Fruit fly (Drosophila melanogaster): ENCODE measurements around the gene Wdr82.

Gene Wdr82

DNA sequence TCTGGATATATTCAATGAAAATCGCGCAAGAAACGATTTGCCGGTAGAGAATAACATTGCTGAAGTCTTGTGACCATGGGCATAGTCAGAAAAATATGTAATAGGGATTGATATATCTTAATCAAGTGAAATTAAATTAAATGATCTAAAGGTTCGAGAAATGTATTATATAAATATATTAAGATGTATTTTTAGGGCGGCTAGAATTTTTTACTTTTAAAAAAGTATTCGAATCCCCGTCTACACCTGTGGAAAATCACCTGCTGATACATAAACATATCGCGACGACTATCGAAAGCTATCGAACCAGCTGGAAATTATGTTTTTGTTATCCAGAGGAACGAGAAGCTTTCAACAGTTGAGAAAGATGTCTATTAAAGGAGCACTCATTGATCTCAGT is 2.5 kb downstream of the Wdr82 start, which contains the start of the genes CG13390 and CG17294 (continued):
- TF ChIP-seq pnt (GFP tag; optimal IDR thresholded peaks at IDR 0.05), result peak; percentile 93
- peak; percentile 99 for TF ChIP-seq Oaz (GFP tag; IDR thresholded peaks at IDR 0.05)
- peak; percentile 99 for TF ChIP-seq bowl (GFP tag; IDR thresholded peaks at IDR 0.05)
- peak; percentile 68 for TF ChIP-seq CG16813 (GFP tag; IDR thresholded peaks at IDR 0.05; ENCODE audit: partially characterized antibody)
- peak; percentile 100 for TF ChIP-seq unpg (GFP tag; optimal IDR thresholded peaks at IDR 0.05)
- peak; percentile 100 for TF ChIP-seq esg (GFP tag; conservative IDR thresholded peaks at IDR 0.05)
- TF ChIP-seq Atf6 (GFP tag; IDR thresholded peaks at IDR 0.05), result peak; percentile 100
- peak; percentile 99 for TF ChIP-seq ind (GFP tag; optimal IDR thresholded peaks at IDR 0.05)
- peak; percentile 98 for TF ChIP-seq CG30431 (GFP tag; optimal IDR thresholded peaks at IDR 0.05)
- TF ChIP-seq lilli (GFP tag; optimal IDR thresholded peaks at IDR 0.05), result peak; percentile 99
- peak; percentile 96 to 100 for TF ChIP-seq Hr51 (GFP tag; optimal IDR thresholded peaks at IDR 0.05)
- TF ChIP-seq Dip3 (GFP tag; optimal IDR thresholded peaks at IDR 0.05), result peak; percentile 95
- TF ChIP-seq CkIIα-i1 (GFP tag; IDR thresholded peaks at IDR 0.05), result peak; percentile 98
- peak; percentile 100 for TF ChIP-seq tgo (GFP tag; IDR thresholded peaks at IDR 0.05)
- TF ChIP-seq CG15601 (tag; optimal IDR thresholded peaks at IDR 0.05), result peak; percentile 99
- peak; percentile 98 for TF ChIP-seq exex (tag; optimal IDR thresholded peaks at IDR 0.05)
- TF ChIP-seq sens (GFP tag), result peak; percentile 99
- TF ChIP-seq HLH54F (GFP tag; optimal IDR thresholded peaks at IDR 0.05), result peak; percentile 95
- peak; percentile 99 for TF ChIP-seq CG12942 (GFP tag; optimal IDR thresholded peaks at IDR 0.05)
- peak; percentile 99 for TF ChIP-seq GATAe (GFP tag; conservative IDR thresholded peaks at IDR 0.05)
- TF ChIP-seq CG9817 (tag; optimal IDR thresholded peaks at IDR 0.05), result peak; percentile 100
- peak; percentile 99 for TF ChIP-seq CG5953 (GFP tag; IDR thresholded peaks at IDR 0.05)
- TF ChIP-seq CG8089 (GFP tag; optimal IDR thresholded peaks at IDR 0.05), result peak; percentile 81
- peak; percentile 99 for TF ChIP-seq ken (GFP tag; IDR thresholded peaks at IDR 0.05)
- peak; percentile 99 for TF ChIP-seq CG10209 (GFP tag; optimal IDR thresholded peaks at IDR 0.05)
- TF ChIP-seq kay (GFP tag; optimal IDR thresholded peaks at IDR 0.05), result peak; percentile 99
- TF ChIP-seq gce (GFP tag; IDR thresholded peaks at IDR 0.05), result peak; percentile 100
- TF ChIP-seq CG12659 (GFP tag; optimal IDR thresholded peaks at IDR 0.05), result peak; percentile 100
- peak; percentile 99 for TF ChIP-seq Hand (GFP tag; optimal IDR thresholded peaks at IDR 0.05)
- peak; percentile 99 for TF ChIP-seq CG13775 (GFP tag; optimal IDR thresholded peaks at IDR 0.05)
- TF ChIP-seq hb (GFP tag; IDR thresholded peaks at IDR 0.05; ENCODE audit: partially characterized antibody), result peak; percentile 37; the same call in 1 of the 3 replicates
- TF ChIP-seq CG18011 (GFP tag; optimal IDR thresholded peaks at IDR 0.05), result peak; percentile 92
- peak; percentile 98 for TF ChIP-seq abd-A (tag; optimal IDR thresholded peaks at IDR 0.05)
- TF ChIP-seq H15 (GFP tag; IDR thresholded peaks at IDR 0.05), result peak; percentile 100
- TF ChIP-seq CG9437 (GFP tag; optimal IDR thresholded peaks at IDR 0.05), result peak; percentile 95
- TF ChIP-seq CG6654 (GFP tag; optimal IDR thresholded peaks at IDR 0.05), result peak; percentile 93
- peak; percentile 82 for TF ChIP-seq MESR4 (GFP tag; optimal IDR thresholded peaks at IDR 0.05)
- TF ChIP-seq slp2 (GFP tag; optimal IDR thresholded peaks at IDR 0.05), result peak; percentile 88
- TF ChIP-seq CG12155 (GFP tag; optimal IDR thresholded peaks at IDR 0.05), result peak; percentile 99
- TF ChIP-seq Lim3 (GFP tag; IDR thresholded peaks at IDR 0.05), result peak; percentile 98
- peak; percentile 100 for TF ChIP-seq Hmr (GFP tag; optimal IDR thresholded peaks at IDR 0.05)
- peak; percentile 98 for TF ChIP-seq ewg (GFP tag; optimal IDR thresholded peaks at IDR 0.05)
- peak; percentile 71 for TF ChIP-seq Bgb (GFP tag; IDR thresholded peaks at IDR 0.05; ENCODE audit: partially characterized antibody)
- peak; percentile 98 for TF ChIP-seq peb (GFP tag; IDR thresholded peaks at IDR 0.05)
- TF ChIP-seq CG5180 (GFP tag; optimal IDR thresholded peaks at IDR 0.05), result peak; percentile 94
- TF ChIP-seq MBD-R2 (GFP tag; IDR thresholded peaks at IDR 0.05), result peak; percentile 100
- peak; percentile 99 for TF ChIP-seq sqz (GFP tag; optimal IDR thresholded peaks at IDR 0.05)
- TF ChIP-seq CG6272 (GFP tag; IDR thresholded peaks at IDR 0.05), result peak; percentile 99
- TF ChIP-seq Bdp1 (GFP tag; optimal IDR thresholded peaks at IDR 0.05), result peak; percentile 88
- peak; percentile 74 for TF ChIP-seq Kr (GFP tag; optimal IDR thresholded peaks at IDR 0.05)

Data from whole organism, embryonic.